Fruit fly (Drosophila melanogaster): ENCODE data around the gene CG3556.
A peak's percentile ranks its signal among the peaks of the same experiment; 100 is the strongest.

CG3556 gene

DNA sequence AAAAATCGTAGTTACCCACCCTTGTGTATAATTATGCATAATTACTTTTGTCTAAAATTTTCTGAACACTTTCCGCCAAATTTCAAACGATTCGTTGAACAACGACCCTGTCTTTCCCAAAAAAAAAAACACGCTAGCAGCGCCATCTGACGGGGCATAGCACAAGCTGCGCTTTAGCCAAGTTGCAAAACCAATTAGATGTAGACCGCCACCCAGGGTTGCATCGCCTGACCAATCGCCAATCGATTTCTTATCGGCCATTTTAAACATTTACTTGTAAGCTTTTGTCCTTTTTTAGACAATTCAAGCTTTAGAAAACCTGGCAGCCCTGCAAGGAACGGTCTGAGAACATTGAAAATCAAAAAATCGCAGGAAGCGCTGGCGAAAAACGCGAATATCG, at the start of gene CG3556:
Gene CG3556, plus strand, starts transcription at position 323 of the 400 bp plus-strand sequence.
- TF ChIP-seq usp (GFP tag; optimal IDR thresholded peaks at IDR 0.05) (no peak), pan (optimal IDR thresholded peaks at IDR 0.05) (no peak), Dll (optimal IDR thresholded peaks at IDR 0.05) (no peak), psq (optimal IDR thresholded peaks at IDR 0.05) (no peak), CG8478 (optimal IDR thresholded peaks at IDR 0.05) (no peak), EcR (GFP tag; optimal IDR thresholded peaks at IDR 0.05) (no peak)

DNA sequence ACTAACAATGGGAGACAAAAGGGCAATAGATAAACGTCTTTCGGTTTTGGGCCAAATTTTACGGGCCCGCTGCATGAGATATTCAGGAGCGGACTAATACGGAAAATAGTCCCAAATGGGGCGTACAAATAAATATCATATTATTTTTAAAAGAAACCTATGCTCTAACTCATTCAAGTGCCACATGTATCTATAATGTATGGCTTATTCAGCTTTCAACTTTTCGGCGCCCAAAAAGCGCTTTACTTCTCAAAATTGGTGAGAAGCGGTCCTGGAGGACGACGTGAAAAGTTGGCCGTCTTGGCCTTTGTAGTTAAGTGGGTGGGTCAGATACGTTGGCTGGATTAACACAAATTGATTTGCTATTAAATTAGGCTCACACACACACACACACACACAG, 49.2 kb upstream of the CG3556 start:
- TF ChIP-seq usp (GFP tag; optimal IDR thresholded peaks at IDR 0.05) (no peak), CG8478 (optimal IDR thresholded peaks at IDR 0.05) (no peak), pan (optimal IDR thresholded peaks at IDR 0.05) (no peak), Dll (optimal IDR thresholded peaks at IDR 0.05) (no peak), EcR (GFP tag; optimal IDR thresholded peaks at IDR 0.05) (no peak), psq (optimal IDR thresholded peaks at IDR 0.05) (no peak)

DNA sequence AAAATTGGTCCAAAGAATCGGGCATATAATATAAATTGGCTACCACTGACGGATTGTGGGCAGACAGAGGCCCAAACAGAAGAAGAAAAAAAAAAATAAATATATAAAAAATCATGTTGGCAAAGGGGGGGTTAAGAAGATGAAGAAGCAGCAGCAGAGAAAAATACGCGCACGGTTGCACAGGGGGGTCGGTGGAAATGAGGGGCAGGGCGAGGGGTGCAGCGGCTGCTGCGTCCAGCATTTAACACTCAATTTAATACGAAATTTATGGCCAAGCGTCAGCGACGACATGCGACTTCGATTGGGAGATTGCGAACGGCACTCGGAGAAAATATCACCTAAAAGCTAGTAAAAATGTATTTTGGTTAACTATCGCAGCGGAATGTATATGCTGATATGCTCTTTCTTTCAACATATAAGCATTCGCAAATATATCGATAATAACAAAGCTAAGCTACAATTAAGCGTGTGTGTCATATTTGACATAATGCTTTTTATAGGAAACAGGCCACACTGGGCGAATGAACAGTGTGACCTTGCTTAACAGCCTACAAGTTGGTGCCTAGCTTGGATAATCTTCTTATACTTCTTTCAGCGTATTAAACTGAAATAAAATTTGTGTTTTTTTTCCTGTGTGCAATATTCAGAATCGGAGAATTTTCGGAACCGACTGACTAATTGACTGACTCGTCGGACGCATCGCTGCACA, 36.7 kb upstream of the CG3556 start:
- TF ChIP-seq CG8478 (optimal IDR thresholded peaks at IDR 0.05) (no peak), EcR (GFP tag; optimal IDR thresholded peaks at IDR 0.05) (no peak), pan (optimal IDR thresholded peaks at IDR 0.05) (no peak), psq (optimal IDR thresholded peaks at IDR 0.05) (no peak)

DNA sequence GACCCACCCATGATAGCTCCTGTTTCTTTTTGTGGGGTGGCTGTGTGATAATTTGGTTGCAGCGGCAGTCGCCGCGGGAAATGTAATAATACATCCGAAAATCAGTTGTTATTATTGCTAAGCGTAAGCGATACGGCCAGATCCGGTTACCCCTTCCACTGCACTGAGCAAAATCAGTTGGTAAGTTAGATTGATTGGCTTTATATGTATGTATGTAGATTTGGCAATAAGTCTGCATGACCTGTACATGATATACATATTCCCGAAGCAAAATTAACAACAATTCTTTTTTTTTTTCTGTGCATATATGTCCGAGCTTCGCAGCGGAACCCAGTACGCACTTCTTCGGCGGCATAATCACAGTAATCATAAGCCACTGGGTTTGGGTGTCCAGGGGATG, 31.8 kb upstream of the CG3556 start:
- TF ChIP-seq pan (optimal IDR thresholded peaks at IDR 0.05) (no peak), usp (GFP tag; optimal IDR thresholded peaks at IDR 0.05) (no peak), CG8478 (optimal IDR thresholded peaks at IDR 0.05) (no peak), Dll (optimal IDR thresholded peaks at IDR 0.05) (no peak), EcR (GFP tag; optimal IDR thresholded peaks at IDR 0.05) (no peak), psq (optimal IDR thresholded peaks at IDR 0.05) (no peak)

DNA sequence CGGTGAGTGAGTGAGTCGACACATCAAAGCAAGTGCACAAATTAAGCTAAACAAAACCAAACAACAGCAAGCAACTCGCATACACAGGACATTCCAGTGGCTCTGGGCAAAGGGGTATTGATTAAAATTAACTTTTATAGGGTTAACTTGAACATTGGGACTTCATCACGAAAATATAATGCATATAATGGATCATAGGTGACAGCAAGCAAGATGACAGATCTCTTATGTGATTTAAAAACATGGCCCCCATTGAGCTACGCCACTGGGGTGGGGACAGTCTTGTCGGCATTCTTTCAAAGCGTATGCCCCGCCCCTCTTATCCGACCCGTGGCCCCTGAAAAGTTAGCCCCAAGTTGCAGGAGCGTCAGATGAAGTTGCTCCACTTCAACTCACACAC, 26.5 kb upstream of the CG3556 start:
- no peak for TF ChIP-seq Dll (optimal IDR thresholded peaks at IDR 0.05)
- no peak for TF ChIP-seq EcR (GFP tag; optimal IDR thresholded peaks at IDR 0.05)
- TF ChIP-seq pan (optimal IDR thresholded peaks at IDR 0.05), result no peak
- TF ChIP-seq psq (optimal IDR thresholded peaks at IDR 0.05), result no peak
- TF ChIP-seq CG8478 (optimal IDR thresholded peaks at IDR 0.05), result no peak
- no peak for TF ChIP-seq usp (GFP tag; optimal IDR thresholded peaks at IDR 0.05)

DNA sequence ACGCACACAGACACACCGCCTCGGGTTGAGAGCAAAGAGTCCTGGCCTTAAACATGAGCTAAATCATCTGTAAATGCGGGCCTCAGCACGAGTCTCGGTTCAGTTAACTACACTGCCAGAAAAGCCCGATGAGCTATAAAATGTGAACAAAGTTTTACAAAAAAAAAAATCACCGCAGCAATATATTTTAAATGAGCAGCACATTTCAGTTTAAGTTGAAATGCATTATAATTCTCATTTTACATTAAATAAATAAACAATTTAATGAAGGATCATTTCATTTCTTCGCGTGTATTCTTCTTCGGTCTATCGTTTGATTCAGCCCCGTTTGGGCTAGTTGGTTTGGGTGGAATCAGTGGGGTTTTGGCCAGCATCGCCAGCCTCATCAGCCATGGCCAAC, 24.7 kb upstream of the CG3556 start:
- TF ChIP-seq EcR (GFP tag; optimal IDR thresholded peaks at IDR 0.05), result no peak
- no peak for TF ChIP-seq psq (optimal IDR thresholded peaks at IDR 0.05)
- no peak for TF ChIP-seq pan (optimal IDR thresholded peaks at IDR 0.05)
- TF ChIP-seq CG8478 (optimal IDR thresholded peaks at IDR 0.05), result no peak
- TF ChIP-seq usp (GFP tag; optimal IDR thresholded peaks at IDR 0.05), result no peak
- no peak for TF ChIP-seq Dll (optimal IDR thresholded peaks at IDR 0.05)

DNA sequence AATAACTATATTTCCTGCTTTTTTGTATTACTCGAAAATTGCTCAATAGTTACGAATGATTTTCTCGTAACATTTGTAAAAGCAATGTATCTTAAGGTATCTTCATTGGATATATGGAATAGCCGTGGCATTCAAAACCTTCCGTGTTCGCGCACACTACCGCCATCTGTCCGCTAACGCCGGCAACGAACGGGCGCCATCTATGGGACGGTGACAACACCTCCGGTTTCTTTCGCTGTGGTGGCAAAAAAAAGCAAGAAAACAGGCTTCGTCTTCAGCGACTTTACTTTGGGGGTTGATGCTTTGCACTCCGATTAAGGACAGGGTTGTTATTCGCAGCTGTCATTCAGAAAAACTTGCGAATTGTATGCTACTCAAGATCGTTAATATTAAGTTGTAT, 22.9 kb upstream of the CG3556 start:
- TF ChIP-seq EcR (GFP tag; optimal IDR thresholded peaks at IDR 0.05) (no peak), usp (GFP tag; optimal IDR thresholded peaks at IDR 0.05) (no peak), psq (optimal IDR thresholded peaks at IDR 0.05) (no peak), Dll (optimal IDR thresholded peaks at IDR 0.05) (no peak), CG8478 (optimal IDR thresholded peaks at IDR 0.05) (no peak), pan (optimal IDR thresholded peaks at IDR 0.05) (no peak)

DNA sequence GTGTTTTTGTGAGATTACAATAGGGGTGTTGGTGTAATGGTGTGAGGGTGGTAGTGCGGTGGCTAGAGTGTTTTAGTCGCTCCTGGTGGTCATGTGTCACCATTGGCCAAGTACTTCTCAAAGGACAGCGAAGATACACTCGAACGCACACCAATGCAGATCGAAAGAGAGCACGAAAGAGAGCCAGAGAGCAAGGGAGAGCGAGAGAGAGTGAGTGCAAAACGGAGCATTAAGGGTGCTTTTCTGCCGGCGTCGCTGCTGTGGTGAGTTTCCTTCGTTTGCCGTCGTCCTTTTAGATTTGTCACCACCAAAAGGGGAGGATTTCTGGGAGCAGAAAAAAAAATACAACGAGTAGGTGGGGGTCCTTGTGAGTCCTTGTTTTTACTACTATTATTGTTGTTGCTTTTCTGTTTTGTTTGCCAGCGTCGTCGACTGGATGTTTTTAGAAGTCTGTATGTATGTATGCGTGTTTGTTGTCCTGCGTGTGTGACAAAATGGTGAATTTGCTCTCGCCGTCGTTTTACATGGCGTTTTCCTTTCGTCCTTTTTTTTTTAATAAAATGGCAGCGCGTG, 21.9 kb upstream of the CG3556 start:
- TF ChIP-seq psq (optimal IDR thresholded peaks at IDR 0.05), result no peak
- no peak for TF ChIP-seq usp (GFP tag; optimal IDR thresholded peaks at IDR 0.05)
- TF ChIP-seq Dll (optimal IDR thresholded peaks at IDR 0.05), result peak; percentile 9
- TF ChIP-seq CG8478 (optimal IDR thresholded peaks at IDR 0.05), result no peak

DNA sequence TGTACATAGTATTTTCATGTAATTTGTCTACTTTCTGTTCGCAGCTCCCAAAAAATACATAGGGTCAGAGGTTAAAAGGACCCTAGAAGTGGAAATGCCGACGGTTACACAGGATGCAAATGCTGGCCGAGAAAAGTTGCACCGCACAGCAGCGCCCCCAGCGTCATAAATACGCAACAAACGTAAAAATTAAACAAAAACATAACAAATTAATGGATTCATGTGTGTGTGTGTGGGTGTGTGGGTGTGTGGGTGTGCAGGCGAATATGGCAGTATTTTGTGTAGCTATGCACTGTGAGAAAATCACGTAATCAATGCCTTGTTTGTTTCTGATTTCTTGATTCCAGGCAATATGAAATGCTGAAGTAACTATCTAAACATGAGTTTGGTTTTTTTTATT, 18.5 kb upstream of the CG3556 start:
- TF ChIP-seq Dll (optimal IDR thresholded peaks at IDR 0.05) (no peak), CG8478 (optimal IDR thresholded peaks at IDR 0.05) (no peak), usp (GFP tag; optimal IDR thresholded peaks at IDR 0.05) (no peak), EcR (GFP tag; optimal IDR thresholded peaks at IDR 0.05) (no peak), pan (optimal IDR thresholded peaks at IDR 0.05) (no peak), psq (optimal IDR thresholded peaks at IDR 0.05) (no peak)

DNA sequence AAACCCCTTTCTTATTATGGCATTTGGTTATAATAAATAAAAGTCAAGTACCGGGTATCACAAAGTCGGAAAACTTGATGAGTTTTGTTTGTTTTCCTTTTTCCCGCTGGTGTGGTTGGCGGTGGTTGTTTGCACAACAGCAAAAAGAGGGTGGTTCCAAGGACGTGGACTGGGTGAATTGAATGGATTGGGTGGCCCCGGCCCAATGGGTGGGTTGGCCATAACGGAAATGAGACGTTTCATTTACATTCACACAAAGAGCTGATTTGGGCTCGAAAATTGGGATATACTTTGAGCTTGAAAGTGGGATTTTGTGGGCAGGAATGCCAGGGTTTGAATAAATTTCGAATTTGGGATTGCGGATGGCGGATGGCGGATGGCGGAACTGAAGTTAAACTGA, 9.2 kb upstream of the CG3556 start:
- TF ChIP-seq CG8478 (optimal IDR thresholded peaks at IDR 0.05), result no peak
- no peak for TF ChIP-seq psq (optimal IDR thresholded peaks at IDR 0.05)
- TF ChIP-seq usp (GFP tag; optimal IDR thresholded peaks at IDR 0.05), result no peak
- no peak for TF ChIP-seq Dll (optimal IDR thresholded peaks at IDR 0.05)
- TF ChIP-seq EcR (GFP tag; optimal IDR thresholded peaks at IDR 0.05), result no peak
- TF ChIP-seq pan (optimal IDR thresholded peaks at IDR 0.05), result no peak

DNA sequence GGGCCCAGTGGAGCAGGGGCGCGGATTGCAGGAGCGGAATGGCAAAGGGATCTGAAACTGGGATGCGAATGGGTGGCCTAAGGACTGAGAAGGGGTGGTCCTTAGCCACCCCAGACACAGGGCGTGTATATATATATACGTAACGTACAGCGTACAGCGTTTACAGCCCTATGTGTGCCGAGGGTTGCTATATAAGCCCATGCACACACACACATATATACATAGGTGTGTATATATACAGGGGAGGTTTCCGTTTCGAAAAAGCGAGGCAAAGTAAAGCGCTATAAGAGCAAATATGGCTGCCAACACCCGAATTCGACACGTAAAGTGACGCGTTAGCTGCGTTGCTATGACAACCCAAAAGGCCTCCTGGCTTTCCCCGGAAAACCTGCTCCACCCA, 3.3 kb upstream of the CG3556 start:
- TF ChIP-seq EcR (GFP tag; optimal IDR thresholded peaks at IDR 0.05), result no peak
- TF ChIP-seq psq (optimal IDR thresholded peaks at IDR 0.05), result no peak
- no peak for TF ChIP-seq pan (optimal IDR thresholded peaks at IDR 0.05)
- TF ChIP-seq usp (GFP tag; optimal IDR thresholded peaks at IDR 0.05), result no peak
- TF ChIP-seq CG8478 (optimal IDR thresholded peaks at IDR 0.05), result no peak
- TF ChIP-seq Dll (optimal IDR thresholded peaks at IDR 0.05), result no peak

DNA sequence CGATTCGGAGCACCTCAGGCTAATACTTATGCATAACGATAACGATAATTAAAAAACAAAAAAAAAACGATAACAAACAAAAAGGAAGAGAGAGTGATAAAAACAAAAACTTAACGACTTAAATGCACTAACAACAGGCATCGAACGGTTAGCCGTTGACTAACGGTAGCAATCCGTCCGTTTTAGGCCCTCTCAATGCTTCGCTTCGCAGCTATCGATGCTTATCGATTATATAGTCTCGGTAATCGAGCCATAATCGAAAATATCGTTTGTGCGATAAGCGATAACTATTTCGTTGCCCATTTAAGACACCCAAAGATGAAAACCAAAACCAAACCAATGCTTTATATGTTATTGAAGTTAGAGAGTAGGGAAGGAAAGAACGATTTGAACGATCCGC, 4.0 kb downstream of the CG3556 start:
- TF ChIP-seq EcR (GFP tag; optimal IDR thresholded peaks at IDR 0.05) (no peak), usp (GFP tag; optimal IDR thresholded peaks at IDR 0.05) (no peak), pan (optimal IDR thresholded peaks at IDR 0.05) (no peak), CG8478 (optimal IDR thresholded peaks at IDR 0.05) (no peak), psq (optimal IDR thresholded peaks at IDR 0.05) (no peak), Dll (optimal IDR thresholded peaks at IDR 0.05) (no peak)

Data from whole organism.